Fruit fly (Drosophila melanogaster): ENCODE data around the gene Sec10.

The Sec10 gene

dm6 chr3R:24172379-24172778, 37.7 kb downstream of the Sec10 start, which contains the start of gene CG13606:
TSS of gene CG13606 (plus strand) at chr3R:24172628.
- TF ChIP-seq CG1621 (tag; optimal IDR thresholded peaks at IDR 0.05): no peak
- no peak for TF ChIP-seq esn (GFP tag; optimal IDR thresholded peaks at IDR 0.05)
- no peak for TF ChIP-seq CG34406 (GFP tag; optimal IDR thresholded peaks at IDR 0.05)
- TF ChIP-seq CG6163 (GFP tag; IDR thresholded peaks at IDR 0.05): no peak
- no peak for TF ChIP-seq Sox15 (GFP tag; optimal IDR thresholded peaks at IDR 0.05)
- no peak for TF ChIP-seq CG32006 (GFP tag; optimal IDR thresholded peaks at IDR 0.05)
- no peak for TF ChIP-seq fd59A (GFP tag; optimal IDR thresholded peaks at IDR 0.05)
- no peak for TF ChIP-seq dac (GFP tag; optimal IDR thresholded peaks at IDR 0.05)
- no peak for TF ChIP-seq Sox14 (GFP tag; optimal IDR thresholded peaks at IDR 0.05)
- TF ChIP-seq CG15336 (GFP tag; IDR thresholded peaks at IDR 0.05): no peak
- no peak for TF ChIP-seq CG8119 (GFP tag; IDR thresholded peaks at IDR 0.05)

dm6 chr3R:24186188-24186587, 51.6 kb downstream of the Sec10 start, which contains the start of gene mora:
TSS of gene mora (plus strand) at chr3R:24186359.
- TF ChIP-seq Eip78C (GFP tag): peak; percentile 34
- no peak for TF ChIP-seq svp (GFP tag)
- TF ChIP-seq Blimp-1 (GFP tag; optimal IDR thresholded peaks at IDR 0.05): no peak
- TF ChIP-seq ss (GFP tag; optimal IDR thresholded peaks at IDR 0.05): no peak
- TF ChIP-seq CG10669 (GFP tag; optimal IDR thresholded peaks at IDR 0.05): no peak
- no peak for TF ChIP-seq CG3032 (tag; optimal IDR thresholded peaks at IDR 0.05)
